Worm (Caenorhabditis elegans): ENCODE data around the gene chil-5.
"Not testable (repeated sequence)": the region's sequence is repeated elsewhere in the genome, so short reads cannot be mapped to it uniquely, and the experiment has no call there.

The chil-5 gene

ce11 chrII:9872961-9873360, 13.5 kb upstream of the chil-5 start, which contains the start of gene chil-8:
chil-8 (minus strand) TSS chrII:9873061.
- no peak for TF ChIP-seq ets-7 (tag; optimal IDR thresholded peaks at IDR 0.05)
- no peak for TF ChIP-seq B0310.2 (tag; optimal IDR thresholded peaks at IDR 0.05)
- no peak for TF ChIP-seq hnd-1 (tag; optimal IDR thresholded peaks at IDR 0.05)
- TF ChIP-seq F13C5.2 (tag; optimal IDR thresholded peaks at IDR 0.05), result no peak
- no peak for TF ChIP-seq flt-1 (GFP tag; IDR thresholded peaks at IDR 0.05)
- TF ChIP-seq hmg-4 (GFP tag; optimal IDR thresholded peaks at IDR 0.05), result no peak
- TF ChIP-seq ceh-13 (GFP tag; optimal IDR thresholded peaks at IDR 0.05), result no peak
- no peak for TF ChIP-seq pes-1 (GFP tag; IDR thresholded peaks at IDR 0.05)
- no peak for TF ChIP-seq ceh-36 (tag; optimal IDR thresholded peaks at IDR 0.05)
- no peak for TF ChIP-seq tra-4 (tag; optimal IDR thresholded peaks at IDR 0.05)
- no peak for TF ChIP-seq aly-1 (tag; optimal IDR thresholded peaks at IDR 0.05)

ce11 chrII:9871061-9871460, 11.6 kb upstream of the chil-5 start, which contains the start of gene chil-7:
chil-7 (minus strand) TSS chrII:9871172.
- TF ChIP-seq tra-4 (tag; optimal IDR thresholded peaks at IDR 0.05) (no peak), hmbx-1 (tag; optimal IDR thresholded peaks at IDR 0.05) (no peak), ceh-13 (GFP tag; optimal IDR thresholded peaks at IDR 0.05) (no peak), scrt-1 (GFP tag; IDR thresholded peaks at IDR 0.05) (no peak), ama-1 (optimal IDR thresholded peaks at IDR 0.05) (no peak), ets-7 (tag; optimal IDR thresholded peaks at IDR 0.05) (no peak), ceh-36 (tag; optimal IDR thresholded peaks at IDR 0.05) (no peak), hnd-1 (tag; optimal IDR thresholded peaks at IDR 0.05) (no peak), flt-1 (GFP tag; IDR thresholded peaks at IDR 0.05) (no peak), hmg-4 (GFP tag; optimal IDR thresholded peaks at IDR 0.05) (no peak), tbx-11 (GFP tag; IDR thresholded peaks at IDR 0.05) (no peak)

ce11 chrII:9868698-9869097, 9.2 kb upstream of the chil-5 start, which contains the start of gene old-1:
old-1 (minus strand) TSS chrII:9868747.
- no peak for TF ChIP-seq hmg-4 (GFP tag; optimal IDR thresholded peaks at IDR 0.05)
- no peak for TF ChIP-seq flt-1 (GFP tag; IDR thresholded peaks at IDR 0.05)
- TF ChIP-seq ama-1 (optimal IDR thresholded peaks at IDR 0.05), result no peak
- no peak for TF ChIP-seq sea-1 (GFP tag; conservative IDR thresholded peaks at IDR 0.05)
- no peak for TF ChIP-seq F13C5.2 (tag; optimal IDR thresholded peaks at IDR 0.05)
- TF ChIP-seq tbx-11 (GFP tag; IDR thresholded peaks at IDR 0.05), result no peak

- TF ChIP-seq aly-1 (tag; optimal IDR thresholded peaks at IDR 0.05), result no peak
- no peak for TF ChIP-seq F13C5.2 (tag; optimal IDR thresholded peaks at IDR 0.05)
- no peak for TF ChIP-seq ceh-13 (GFP tag; optimal IDR thresholded peaks at IDR 0.05)
- TF ChIP-seq scrt-1 (GFP tag; IDR thresholded peaks at IDR 0.05), result no peak
- no peak for TF ChIP-seq tra-4 (tag; optimal IDR thresholded peaks at IDR 0.05)
- no peak for TF ChIP-seq hnd-1 (tag; optimal IDR thresholded peaks at IDR 0.05)
- no peak for TF ChIP-seq sea-1 (GFP tag; conservative IDR thresholded peaks at IDR 0.05)
- no peak for TF ChIP-seq B0310.2 (tag; optimal IDR thresholded peaks at IDR 0.05)
- TF ChIP-seq tbx-11 (GFP tag; IDR thresholded peaks at IDR 0.05), result no peak
Measured at ce11 chrII:9868207-9868606, 8.7 kb upstream of the chil-5 start.

ce11 chrII:9866378-9866777, 6.9 kb upstream of the chil-5 start, which contains the start of gene chil-1:
chil-1 (minus strand) TSS chrII:9866478.
- TF ChIP-seq B0310.2 (tag; optimal IDR thresholded peaks at IDR 0.05); pes-1 (GFP tag; IDR thresholded peaks at IDR 0.05); flt-1 (GFP tag; IDR thresholded peaks at IDR 0.05): not testable (repeated sequence)

ce11 chrII:9862147-9862546, 2.7 kb upstream of the chil-5 start, which contains the start of gene C08H9.18:
C08H9.18 (minus strand) TSS chrII:9862247.
- TF ChIP-seq pes-1 (GFP tag; IDR thresholded peaks at IDR 0.05) (no peak), scrt-1 (GFP tag; IDR thresholded peaks at IDR 0.05) (no peak), flt-1 (GFP tag; IDR thresholded peaks at IDR 0.05) (no peak), tbx-37 (GFP tag; conservative IDR thresholded peaks at IDR 0.05) (no peak)

- TF ChIP-seq hmg-4 (GFP tag; optimal IDR thresholded peaks at IDR 0.05) (no peak), tbx-11 (GFP tag; IDR thresholded peaks at IDR 0.05) (no peak), scrt-1 (GFP tag; IDR thresholded peaks at IDR 0.05) (no peak), aly-1 (tag; optimal IDR thresholded peaks at IDR 0.05) (no peak), flt-1 (GFP tag; IDR thresholded peaks at IDR 0.05) (no peak), tra-4 (tag; optimal IDR thresholded peaks at IDR 0.05) (no peak)
Measured at ce11 chrII:9861394-9861793, 1.9 kb upstream of the chil-5 start, which contains the start of gene chil-3. chil-3 (minus strand) TSS chrII:9861494.

- TF ChIP-seq pes-1 (GFP tag; IDR thresholded peaks at IDR 0.05), result no peak
Measured at ce11 chrII:9857791-9858190, 1.7 kb downstream of the chil-5 start, which contains the start of gene chil-6. chil-6 (minus strand) TSS chrII:9857891.

- TF ChIP-seq ceh-13 (GFP tag; optimal IDR thresholded peaks at IDR 0.05) (no peak), ceh-36 (tag; optimal IDR thresholded peaks at IDR 0.05) (no peak), hmg-4 (GFP tag; optimal IDR thresholded peaks at IDR 0.05) (no peak), sea-1 (GFP tag; conservative IDR thresholded peaks at IDR 0.05) (no peak), F13C5.2 (tag; optimal IDR thresholded peaks at IDR 0.05) (no peak), aly-1 (tag; optimal IDR thresholded peaks at IDR 0.05) (no peak), hmbx-1 (tag; optimal IDR thresholded peaks at IDR 0.05) (no peak), tbx-37 (GFP tag; conservative IDR thresholded peaks at IDR 0.05) (no peak), hnd-1 (tag; optimal IDR thresholded peaks at IDR 0.05) (no peak), tbx-11 (GFP tag; IDR thresholded peaks at IDR 0.05) (no peak), ama-1 (optimal IDR thresholded peaks at IDR 0.05) (no peak), pes-1 (GFP tag; IDR thresholded peaks at IDR 0.05) (no peak), ets-7 (tag; optimal IDR thresholded peaks at IDR 0.05) (no peak), B0310.2 (tag; optimal IDR thresholded peaks at IDR 0.05) (no peak), flt-1 (GFP tag; IDR thresholded peaks at IDR 0.05) (no peak), tra-4 (tag; optimal IDR thresholded peaks at IDR 0.05) (no peak), scrt-1 (GFP tag; IDR thresholded peaks at IDR 0.05) (no peak)
Measured at ce11 chrII:9855620-9856019, 3.9 kb downstream of the chil-5 start, which contains the start of gene chil-4. chil-4 (minus strand) TSS chrII:9855720.

Measured in whole organism, early embryonic.